Fruit fly (Drosophila melanogaster) whole organism, embryonic: Measurements from ENCODE around the gene CG8097.

Experiments
- Antp ChIP-seq: fragments of 200-800 bp; sonication (Bioruptor generic); optimal IDR thresholded peaks from 3 replicates; lab custom pipeline; 2016; ENCODE audit warnings: missing biosample characterization, missing genetic modification characterization
- C15 ChIP-seq: fragments of 200-800 bp; sonication (Bioruptor generic); IDR thresholded peaks from 3 replicates; pipeline ENCODE4 v1.3.6; 2022; ENCODE audit warnings: missing biosample characterization, missing genetic modification characterization
- CG10565 ChIP-seq: fragments of 200-800 bp; sonication (Bioruptor generic); optimal IDR thresholded peaks from 3 replicates; lab custom pipeline; 2016; ENCODE audit warnings: missing biosample characterization, mild to moderate bottlenecking, missing genetic modification characterization
- CG11696 ChIP-seq: fragments of 200-800 bp; sonication (Bioruptor generic); IDR thresholded peaks from 2 replicates; pipeline ENCODE4 v1.3.6; 2022; ENCODE audit warnings: missing biosample characterization, missing genetic modification characterization
- CG12219 ChIP-seq: fragments of 200-800 bp; sonication (Bioruptor generic); optimal IDR thresholded peaks from 3 replicates; lab custom pipeline; 2018; ENCODE audit warnings: missing biosample characterization, mild to moderate bottlenecking, missing genetic modification characterization
- CG12391 ChIP-seq: fragments of 200-800 bp; sonication (Bioruptor generic); optimal IDR thresholded peaks from 3 replicates; lab custom pipeline; 2018; ENCODE audit warnings: missing biosample characterization, mild to moderate bottlenecking, missing genetic modification characterization, moderate library complexity
- CG14441 ChIP-seq: fragments of 200-800 bp; sonication (Bioruptor generic); IDR thresholded peaks from 2 replicates; pipeline ENCODE4 v1.3.6; 2022; ENCODE audit warnings: missing biosample characterization, missing genetic modification characterization
- CG14965 ChIP-seq: fragments of 200-800 bp; sonication (Bioruptor generic); optimal IDR thresholded peaks from 2 replicates; lab custom pipeline; 2016; ENCODE audit warnings: missing biosample characterization, missing genetic modification characterization, borderline replicate concordance
- CG1529 ChIP-seq: fragments of 200-800 bp; sonication (Bioruptor generic); optimal IDR thresholded peaks from 3 replicates; lab custom pipeline; 2018; ENCODE audit warnings: missing biosample characterization, missing genetic modification characterization
- CG17829 ChIP-seq: fragments of 200-800 bp; optimal IDR thresholded peaks from 2 replicates; lab custom pipeline; 2019; ENCODE audit warnings: missing biosample characterization, mild to moderate bottlenecking, missing genetic modification characterization, moderate library complexity
- CG18619 ChIP-seq: fragments of 200-800 bp; sonication (Bioruptor generic); optimal IDR thresholded peaks from 3 replicates; lab custom pipeline; 2017; ENCODE audit warnings: missing biosample characterization, mild to moderate bottlenecking, missing genetic modification characterization
- CG2116 ChIP-seq: fragments of 200-800 bp; sonication (Bioruptor generic); optimal IDR thresholded peaks from 3 replicates; lab custom pipeline; 2018; ENCODE audit warnings: missing biosample characterization, mild to moderate bottlenecking, missing genetic modification characterization
- CG2120 ChIP-seq: fragments of 200-800 bp; sonication (Bioruptor generic); optimal IDR thresholded peaks from 3 replicates; lab custom pipeline; 2016; ENCODE audit warnings: missing biosample characterization, missing genetic modification characterization
- CG2875 ChIP-seq: fragments of 200-800 bp; sonication (Bioruptor generic); optimal IDR thresholded peaks from 2 replicates; lab custom pipeline; 2017; ENCODE audit warnings: missing biosample characterization, mild to moderate bottlenecking, missing genetic modification characterization, missing genetic modification reagents
- CG31388 ChIP-seq: fragments of 200-800 bp; sonication (Bioruptor generic); optimal IDR thresholded peaks from 2 replicates; lab custom pipeline; 2016; ENCODE audit warnings: missing biosample characterization, missing genetic modification characterization
- CG3163 ChIP-seq: fragments of 200-800 bp; sonication (Bioruptor generic); optimal IDR thresholded peaks from 3 replicates; lab custom pipeline; 2016; ENCODE audit warnings: missing biosample characterization, missing genetic modification characterization
- CG4328 ChIP-seq: fragments of 200-800 bp; sonication (Bioruptor generic); optimal IDR thresholded peaks from 3 replicates; lab custom pipeline; 2017; ENCODE audit warnings: missing biosample characterization, missing genetic modification reagents, missing genetic modification characterization
- CG4730 ChIP-seq: fragments of 200-800 bp; sonication (Bioruptor generic); IDR thresholded peaks from 2 replicates; pipeline ENCODE4 v1.3.6; 2022; ENCODE audit warnings: missing biosample characterization, missing genetic modification characterization
- CG4820 ChIP-seq: fragments of 200-800 bp; sonication (Bioruptor generic); optimal IDR thresholded peaks from 3 replicates; lab custom pipeline; 2016; ENCODE audit warnings: missing biosample characterization, missing genetic modification characterization
- CG7372 ChIP-seq: fragments of 200-800 bp; sonication (Bioruptor generic); IDR thresholded peaks from 2 replicates; pipeline ENCODE4 v1.3.6; 2022; ENCODE audit warnings: missing biosample characterization, missing genetic modification characterization
- CG7987 ChIP-seq: fragments of 200-800 bp; sonication (Bioruptor generic); optimal IDR thresholded peaks from 2 replicates; lab custom pipeline; 2018; ENCODE audit warnings: missing biosample characterization, mild to moderate bottlenecking, missing genetic modification characterization, moderate library complexity
- D19A ChIP-seq: fragments of 200-800 bp; optimal IDR thresholded peaks from 3 replicates; lab custom pipeline; 2019; ENCODE audit warnings: missing biosample characterization, mild to moderate bottlenecking, missing genetic modification characterization, moderate library complexity
- Fer2 ChIP-seq: fragments of 200-800 bp; sonication (Bioruptor generic); optimal IDR thresholded peaks from 2 replicates; lab custom pipeline; 2018; ENCODE audit warnings: missing biosample characterization, mild to moderate bottlenecking, missing genetic modification characterization, moderate library complexity
- HLH54F ChIP-seq: fragments of 200-800 bp; sonication (Bioruptor generic); optimal IDR thresholded peaks from 3 replicates; lab custom pipeline; 2016; ENCODE audit warnings: missing biosample characterization, missing genetic modification characterization
- Lim3 ChIP-seq: fragments of 200-800 bp; sonication (Bioruptor generic); IDR thresholded peaks from 2 replicates; pipeline ENCODE4 v1.3.6; 2022; ENCODE audit warnings: missing biosample characterization, missing genetic modification characterization
- Mad ChIP-seq: fragments of 200-800 bp; sonication (Bioruptor generic); optimal IDR thresholded peaks from 2 replicates; lab custom pipeline; 2016; ENCODE audit warnings: missing biosample characterization, missing genetic modification characterization
- Meics ChIP-seq: fragments of 200-800 bp; sonication (Bioruptor generic); optimal IDR thresholded peaks from 2 replicates; lab custom pipeline; 2017; ENCODE audit warnings: missing biosample characterization, mild to moderate bottlenecking, missing genetic modification characterization
- aop ChIP-seq: fragments of 200-800 bp; sonication (Bioruptor generic); IDR thresholded peaks from 2 replicates; pipeline ENCODE4 v1.3.6; 2022; ENCODE audit warnings: missing biosample characterization, missing genetic modification characterization
- chn ChIP-seq: fragments of 200-800 bp; sonication (Bioruptor generic); optimal IDR thresholded peaks from 2 replicates; lab custom pipeline; 2016; ENCODE audit warnings: missing biosample characterization, missing genetic modification characterization
- corto ChIP-seq: fragments of 200-800 bp; sonication (Bioruptor generic); optimal IDR thresholded peaks from 2 replicates; lab custom pipeline; 2016; ENCODE audit warnings: missing biosample characterization, mild to moderate bottlenecking, missing genetic modification characterization, moderate library complexity
- crc ChIP-seq: fragments of 200-800 bp; sonication (Bioruptor generic); optimal IDR thresholded peaks from 2 replicates; lab custom pipeline; 2016; ENCODE audit warnings: missing biosample characterization, missing genetic modification characterization
- croc ChIP-seq: fragments of 200-800 bp; sonication (Bioruptor generic); conservative IDR thresholded peaks from 3 replicates; pipeline ENCODE4 v1.3.6; 2022; ENCODE audit warnings: missing biosample characterization, missing genetic modification characterization
- cwo ChIP-seq: fragments of 200-800 bp; sonication (Bioruptor generic); optimal IDR thresholded peaks from 3 replicates; lab custom pipeline; 2017; ENCODE audit warnings: missing biosample characterization, missing genetic modification characterization, mild to moderate bottlenecking, moderate library complexity, missing genetic modification reagents
- fd96Cb ChIP-seq: fragments of 200-800 bp; sonication (Bioruptor generic); optimal IDR thresholded peaks from 2 replicates; lab custom pipeline; 2018; ENCODE audit warnings: missing biosample characterization, mild to moderate bottlenecking, missing genetic modification characterization, moderate library complexity
- gce ChIP-seq: fragments of 200-800 bp; sonication (Bioruptor generic); IDR thresholded peaks from 3 replicates; pipeline ENCODE4 v1.3.6; 2022; ENCODE audit warnings: missing biosample characterization, missing genetic modification characterization
- h ChIP-seq: fragments of >200 bp; optimal IDR thresholded peaks from 2 replicates; lab custom pipeline; 2017
- hb ChIP-seq: fragments of 200-800 bp; sonication (Bioruptor generic); IDR thresholded peaks from 3 replicates; pipeline ENCODE4 v1.3.6; 2022; ENCODE audit warnings: missing biosample characterization, missing genetic modification characterization; ENCODE audit not compliant: partially characterized antibody
- hbn ChIP-seq: fragments of 200-800 bp; sonication (Bioruptor generic); IDR thresholded peaks from 2 replicates; pipeline ENCODE4 v1.3.6; 2022; ENCODE audit warnings: missing biosample characterization, missing genetic modification characterization; ENCODE audit not compliant: partially characterized antibody
- her ChIP-seq: fragments of 200-800 bp; sonication (Bioruptor generic); optimal IDR thresholded peaks from 2 replicates; lab custom pipeline; 2016; ENCODE audit warnings: missing biosample characterization, missing genetic modification characterization
- mam ChIP-seq: fragments of 200-800 bp; sonication (Bioruptor generic); optimal IDR thresholded peaks from 3 replicates; lab custom pipeline; 2016; ENCODE audit warnings: missing biosample characterization, missing genetic modification characterization
- peb ChIP-seq: fragments of 200-800 bp; sonication (Bioruptor generic); IDR thresholded peaks from 2 replicates; pipeline ENCODE4 v1.3.6; 2022; ENCODE audit warnings: missing biosample characterization, missing genetic modification characterization
- pho ChIP-seq: fragments of 200-800 bp; sonication (Bioruptor generic); optimal IDR thresholded peaks from 2 replicates; lab custom pipeline; 2016; ENCODE audit warnings: missing biosample characterization, missing genetic modification characterization
- phol ChIP-seq: fragments of 200-800 bp; sonication (Bioruptor generic); optimal IDR thresholded peaks from 3 replicates; lab custom pipeline; 2018; ENCODE audit warnings: missing biosample characterization, mild to moderate bottlenecking, missing genetic modification characterization, moderate library complexity
- pnt ChIP-seq: fragments of 200-800 bp; sonication (Bioruptor generic); optimal IDR thresholded peaks from 3 replicates; lab custom pipeline; 2016; ENCODE audit warnings: missing biosample characterization, missing genetic modification characterization
- sc ChIP-seq, 3 experiments: fragments of >200 bp in 2 of 3; fragments of 200-800 bp in 1 of 3; sonication (Bioruptor generic) in 1 of 3; optimal IDR thresholded peaks; 2 replicates in 2 of 3; 3 replicates in 1 of 3; lab custom pipeline; 2017; ENCODE audit warnings: mild to moderate bottlenecking in 1 of 3, missing biosample characterization in 1 of 3, missing genetic modification characterization in 1 of 3, missing genetic modification reagents in 1 of 3
- scrt ChIP-seq: fragments of 200-800 bp; sonication (Bioruptor generic); optimal IDR thresholded peaks from 2 replicates; lab custom pipeline; 2018; ENCODE audit warnings: missing biosample characterization, mild to moderate bottlenecking, missing genetic modification characterization, moderate library complexity
- sim ChIP-seq: fragments of 200-800 bp; sonication (Bioruptor generic); IDR thresholded peaks from 2 replicates; pipeline ENCODE4 v1.3.6; 2022; ENCODE audit warnings: missing biosample characterization, missing genetic modification characterization
- slbo ChIP-seq: fragments of 200-800 bp; sonication (Bioruptor generic); IDR thresholded peaks from 2 replicates; pipeline ENCODE4 v1.3.6; 2022; ENCODE audit warnings: missing biosample characterization, missing genetic modification characterization
- tup ChIP-seq: fragments of 200-800 bp; sonication (Bioruptor generic); optimal IDR thresholded peaks from 2 replicates; lab custom pipeline; 2016; ENCODE audit warnings: missing biosample characterization, mild to moderate bottlenecking, missing genetic modification characterization, moderate library complexity
- twi ChIP-seq: fragments of 200-800 bp; optimal IDR thresholded peaks from 2 replicates; lab custom pipeline; 2019; ENCODE audit warnings: missing biosample characterization, mild to moderate bottlenecking, missing genetic modification characterization, moderate library complexity

Gene CG8097

DNA sequence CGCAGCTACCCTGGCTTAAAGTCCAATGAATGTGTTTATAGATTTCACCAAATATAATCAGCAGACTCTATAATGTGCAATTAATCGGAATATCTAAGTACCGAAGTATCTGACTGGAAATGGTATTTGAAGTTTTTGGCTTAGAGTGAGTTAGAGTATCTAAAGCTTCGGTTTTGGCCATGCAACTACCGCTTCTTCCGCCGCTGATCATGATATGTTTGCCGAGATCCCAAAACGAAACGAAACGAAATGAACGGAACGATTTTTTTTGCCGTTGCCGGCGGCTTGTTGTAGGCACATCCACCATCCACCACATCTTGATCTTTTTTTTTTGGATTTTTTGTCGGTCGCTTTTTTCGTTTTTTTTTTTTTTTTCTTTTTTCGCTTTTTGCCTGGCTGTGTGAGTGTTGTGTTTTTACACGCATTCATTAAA is 40.0 kb downstream of the CG8097 start (continued):
- peak; percentile 15 for TF ChIP-seq CG3163 (GFP tag; lab: Kevin White, UChicago)
- peak; percentile 71; the same call in 2 of the 3 replicates for TF ChIP-seq gce (GFP tag; lab: Robert Waterston, UW)
- TF ChIP-seq CG4730 (GFP tag; lab: Robert Waterston, UW) = peak; percentile 85
- no peak for TF ChIP-seq CG14965 (GFP tag; lab: Kevin White, UChicago)
- TF ChIP-seq CG1529 (GFP tag; lab: Kevin White, UChicago) = peak; percentile 54
- no peak for TF ChIP-seq hbn (GFP tag; lab: Robert Waterston, UW)
- peak; percentile 25; the same call in 1 of the 2 replicates for TF ChIP-seq sim (GFP tag; lab: Robert Waterston, UW)
- 0 out of 2 replicates have a peak, but pooled peaks have one; percentile 45 for TF ChIP-seq Lim3
- TF ChIP-seq CG4328 (GFP tag; lab: Kevin White, UChicago) = peak; percentile 25
- peak; percentile 8 for TF ChIP-seq CG31388
- TF ChIP-seq Mad (GFP tag; lab: Kevin White, UChicago) = peak; percentile 20
- peak; percentile 58 for TF ChIP-seq pho (GFP tag; lab: Kevin White, UChicago)
- TF ChIP-seq CG4820 (GFP tag; lab: Kevin White, UChicago) = peak; percentile 72
- peak; percentile 72 for TF ChIP-seq cwo (GFP tag; lab: Kevin White, UChicago)
- TF ChIP-seq CG10565 (GFP tag; lab: Kevin White, UChicago) = no peak
- peak; percentile 51 for TF ChIP-seq CG17829 (tag; lab: Kevin White, UChicago)
- TF ChIP-seq CG2116 (GFP tag; lab: Kevin White, UChicago) = no peak
- peak; percentile 64 for TF ChIP-seq HLH54F (GFP tag; lab: Kevin White, UChicago)
- TF ChIP-seq croc (GFP tag; lab: Robert Waterston, UW) = peak; percentile 70; the same call in 2 of the 3 replicates
- 0 out of 2 replicates have a peak, but pooled peaks have one; percentile 19 for TF ChIP-seq aop (GFP tag; lab: Robert Waterston, UW)
- TF ChIP-seq Antp (GFP tag; lab: Kevin White, UChicago) = peak; percentile 92
- peak; percentile 75 for TF ChIP-seq Meics (GFP tag; lab: Kevin White, UChicago)
- peak; percentile 54 for TF ChIP-seq corto
- peak; percentile 79 for TF ChIP-seq her (GFP tag; lab: Kevin White, UChicago)
- peak; percentile 25 for TF ChIP-seq crc (GFP tag; lab: Kevin White, UChicago)
- TF ChIP-seq scrt (GFP tag; lab: Kevin White, UChicago) = peak; percentile 53
- TF ChIP-seq mam (GFP tag; lab: Kevin White, UChicago) = peak; percentile 82
- peak; percentile 86 for TF ChIP-seq CG7372
- TF ChIP-seq CG12219 (GFP tag; lab: Kevin White, UChicago) = peak; percentile 75
- TF ChIP-seq twi = no peak
- TF ChIP-seq CG7987 (GFP tag; lab: Kevin White, UChicago) = peak; percentile 33
- peak; percentile 40 for TF ChIP-seq CG18619 (GFP tag; lab: Kevin White, UChicago)
- peak; percentile 84 for TF ChIP-seq CG2120 (GFP tag; lab: Kevin White, UChicago)
- TF ChIP-seq CG11696 (GFP tag; lab: Robert Waterston, UW) = peak; percentile 68
- peak; percentile 88 for TF ChIP-seq CG14441 (GFP tag; lab: Robert Waterston, UW)
- TF ChIP-seq sc (optimal IDR thresholded peaks at IDR 0.05; lab: Kevin White, UChicago) = no peak
- TF ChIP-seq sc (GFP tag; optimal IDR thresholded peaks at IDR 0.05; lab: Kevin White, UChicago) = peak; percentile 36
- TF ChIP-seq CG2875 (GFP tag; lab: Kevin White, UChicago) = peak; percentile 39
- no peak for TF ChIP-seq h
- peak; percentile 92 for TF ChIP-seq D19A (tag; lab: Kevin White, UChicago)
- peak; percentile 80 for TF ChIP-seq fd96Cb (tag; lab: Kevin White, UChicago)
- peak; percentile 41; the same call in 1 of the 2 replicates for TF ChIP-seq peb
- peak; percentile 89 for TF ChIP-seq pnt (GFP tag; lab: Kevin White, UChicago)
- TF ChIP-seq chn (GFP tag; lab: Kevin White, UChicago) = peak; percentile 18
- peak; percentile 71; the same call in 1 of the 3 replicates for TF ChIP-seq C15 (GFP tag; lab: Robert Waterston, UW)
- no peak for TF ChIP-seq tup (GFP tag; lab: Kevin White, UChicago)
- no peak for TF ChIP-seq hb (GFP tag; lab: Robert Waterston, UW)
- TF ChIP-seq Fer2 (tag; lab: Kevin White, UChicago) = peak; percentile 29
- TF ChIP-seq CG12391 = peak; percentile 62
- peak; percentile 93 for TF ChIP-seq slbo (GFP tag; lab: Robert Waterston, UW)
- TF ChIP-seq phol = peak; percentile 72
